Fruit fly (Drosophila melanogaster): ENCODE measurements around the gene Phyhd1.

The Phyhd1 gene

dm6 chr3R:10709264-10709663 is 28.5 kb upstream of the Phyhd1 start, which contains the start of gene CG31373:
Gene CG31373, minus strand, starts transcription at chr3R:10709364.
- TF ChIP-seq rgr (GFP tag; optimal IDR thresholded peaks at IDR 0.05) (no peak), woc (GFP tag; optimal IDR thresholded peaks at IDR 0.05) (no peak), Hr78 (GFP tag; optimal IDR thresholded peaks at IDR 0.05) (no peak), dl (GFP tag; optimal IDR thresholded peaks at IDR 0.05; ENCODE audit: insufficient read depth in 1 of 2, partially characterized antibody in 2 of 2) (no peak), Myc (optimal IDR thresholded peaks at IDR 0.05) (no peak), Hr83 (GFP tag; optimal IDR thresholded peaks at IDR 0.05; ENCODE audit: poor library complexity, severe bottlenecking) (no peak), ey (GFP tag; optimal IDR thresholded peaks at IDR 0.05) (no peak), Sp1 (GFP tag; optimal IDR thresholded peaks at IDR 0.05) (no peak), tai (GFP tag; optimal IDR thresholded peaks at IDR 0.05) (no peak), usp (GFP tag; optimal IDR thresholded peaks at IDR 0.05) (no peak), CrebA (GFP tag; optimal IDR thresholded peaks at IDR 0.05; ENCODE audit: borderline replicate concordance) (no peak), dmrt93B (GFP tag; optimal IDR thresholded peaks at IDR 0.05) (no peak), Dfd (GFP tag; optimal IDR thresholded peaks at IDR 0.05) (no peak), N (GFP tag; optimal IDR thresholded peaks at IDR 0.05) (no peak), psq (GFP tag; optimal IDR thresholded peaks at IDR 0.05) (no peak)

- TF ChIP-seq sv (GFP tag; optimal IDR thresholded peaks at IDR 0.05) (no peak), Dfd (GFP tag; optimal IDR thresholded peaks at IDR 0.05) (no peak), Mio (GFP tag; optimal IDR thresholded peaks at IDR 0.05) (no peak), Hnf4 (GFP tag; optimal IDR thresholded peaks at IDR 0.05) (no peak), HLH106 (tag; optimal IDR thresholded peaks at IDR 0.05) (no peak), Hr78 (GFP tag; optimal IDR thresholded peaks at IDR 0.05) (no peak), OdsH (GFP tag; optimal IDR thresholded peaks at IDR 0.05) (no peak), dl (GFP tag; optimal IDR thresholded peaks at IDR 0.05; ENCODE audit: insufficient read depth in 1 of 2, partially characterized antibody in 2 of 2) (no peak), dmrt93B (GFP tag; optimal IDR thresholded peaks at IDR 0.05) (no peak), GATAd (GFP tag; optimal IDR thresholded peaks at IDR 0.05) (no peak), jim (GFP tag; optimal IDR thresholded peaks at IDR 0.05) (no peak), dsf (GFP tag; optimal IDR thresholded peaks at IDR 0.05; ENCODE audit: borderline replicate concordance) (no peak), ey (GFP tag; optimal IDR thresholded peaks at IDR 0.05) (no peak)
These were observed 27.4 kb upstream of the Phyhd1 start, which contains the start of gene CG31278 for dm6 chr3R:10708169-10708568. Gene CG31278, minus strand, starts transcription at chr3R:10708340.

- TF ChIP-seq Hr78 (GFP tag; optimal IDR thresholded peaks at IDR 0.05) (no peak), Hnf4 (GFP tag; optimal IDR thresholded peaks at IDR 0.05) (no peak), h (GFP tag; optimal IDR thresholded peaks at IDR 0.05) (no peak), sage (GFP tag; optimal IDR thresholded peaks at IDR 0.05) (no peak), HLH106 (tag; optimal IDR thresholded peaks at IDR 0.05) (no peak), psq (GFP tag; optimal IDR thresholded peaks at IDR 0.05) (no peak)
These were observed 26.0 kb upstream of the Phyhd1 start, which contains the start of the genes CG31467 and CG14684 for dm6 chr3R:10706763-10707162. Gene CG31467, minus strand, starts transcription at chr3R:10706863. Gene CG14684, plus strand, starts transcription at chr3R:10706974.

dm6 chr3R:10704975-10705374 is 24.2 kb upstream of the Phyhd1 start, which contains the start of gene CG31391:
Gene CG31391, minus strand, starts transcription at chr3R:10705075.
- TF ChIP-seq Jra (GFP tag; optimal IDR thresholded peaks at IDR 0.05) (no peak), HLH106 (tag; optimal IDR thresholded peaks at IDR 0.05) (no peak), ey (GFP tag; optimal IDR thresholded peaks at IDR 0.05) (no peak)

dm6 chr3R:10700638-10701037 is 19.9 kb upstream of the Phyhd1 start:
- TF ChIP-seq Jra (GFP tag; optimal IDR thresholded peaks at IDR 0.05), result no peak
- no peak for TF ChIP-seq dl (GFP tag; optimal IDR thresholded peaks at IDR 0.05; ENCODE audit: insufficient read depth in 1 of 2, partially characterized antibody in 2 of 2)
- TF ChIP-seq brk (GFP tag; optimal IDR thresholded peaks at IDR 0.05), result no peak
- TF ChIP-seq Rel (GFP tag; optimal IDR thresholded peaks at IDR 0.05), result no peak
- TF ChIP-seq Rel (tag; optimal IDR thresholded peaks at IDR 0.05), result no peak
- no peak for TF ChIP-seq dmrt93B (GFP tag; optimal IDR thresholded peaks at IDR 0.05)
- TF ChIP-seq Dif (GFP tag; optimal IDR thresholded peaks at IDR 0.05; ENCODE audit: partially characterized antibody), result no peak
- no peak for TF ChIP-seq Sp1 (GFP tag; optimal IDR thresholded peaks at IDR 0.05)
- no peak for TF ChIP-seq usp (GFP tag; optimal IDR thresholded peaks at IDR 0.05)
- no peak for TF ChIP-seq HLH106 (tag; optimal IDR thresholded peaks at IDR 0.05)
- TF ChIP-seq GATAd (GFP tag; optimal IDR thresholded peaks at IDR 0.05), result no peak
- no peak for TF ChIP-seq Hr78 (GFP tag; optimal IDR thresholded peaks at IDR 0.05)
- no peak for TF ChIP-seq h (GFP tag; optimal IDR thresholded peaks at IDR 0.05)
- no peak for TF ChIP-seq ey (GFP tag; optimal IDR thresholded peaks at IDR 0.05)
- no peak for TF ChIP-seq fru (GFP tag; optimal IDR thresholded peaks at IDR 0.05)
